Worm (Caenorhabditis elegans) whole organism, L4/young adult: ENCODE measurements around the gene ins-4.
"Not testable (repeated sequence)": the region's sequence is repeated elsewhere in the genome, so short reads cannot be mapped to it uniquely, and the experiment has no call there.

Experiments
- W03F9.2 ChIP-seq: fragments of 150-350 bp; optimal IDR thresholded peaks from 2 replicates; lab custom pipeline; 2014; ENCODE audit warnings: missing biosample characterization, missing genetic modification characterization
- dao-5 ChIP-seq: sonication (generic microtip); optimal IDR thresholded peaks from 2 replicates; lab custom pipeline; 2016; ENCODE audit warnings: missing genotype, missing genetic modification characterization, moderate library complexity, missing compliant biosample characterization
- him-1 ChIP-seq: sonication (generic microtip); optimal IDR thresholded peaks from 2 replicates; lab custom pipeline; 2016; ENCODE audit warnings: missing genotype, missing genetic modification reagents, missing genetic modification characterization, missing compliant biosample characterization

ins-4 gene

ce11 chrII:5968037-5968436 is 28.1 kb upstream of the ins-4 start, which contains the start of gene B0034.1:
Gene B0034.1, plus strand, starts transcription at chrII:5968337.
- TF ChIP-seq dao-5 (tag; lab: Kevin White, UChicago) (no peak), him-1 (tag; lab: Kevin White, UChicago) (no peak), W03F9.2 (tag; lab: Kevin White, UChicago) (no peak)

- TF ChIP-seq dao-5 (tag; lab: Kevin White, UChicago) (no peak), W03F9.2 (tag; lab: Kevin White, UChicago) (no peak), him-1 (tag; lab: Kevin White, UChicago) (no peak)
Observed at ce11 chrII:5969303-5969702, 26.9 kb upstream of the ins-4 start, which contains the start of gene B0034.4. Gene B0034.4, minus strand, starts transcription at chrII:5969531.

- TF ChIP-seq dao-5 (tag; lab: Kevin White, UChicago) (no peak), him-1 (tag; lab: Kevin White, UChicago) (no peak), W03F9.2 (tag; lab: Kevin White, UChicago) (no peak)
Observed at ce11 chrII:5974878-5975277, 21.3 kb upstream of the ins-4 start, which contains the start of gene B0034.5. Gene B0034.5, minus strand, starts transcription at chrII:5974978.

- no peak for TF ChIP-seq W03F9.2 (tag; lab: Kevin White, UChicago)
Observed at ce11 chrII:5988224-5988623, 7.9 kb upstream of the ins-4 start, which contains the start of gene ins-2. Gene ins-2, plus strand, starts transcription at chrII:5988524.

ce11 chrII:5990668-5991067 is 5.5 kb upstream of the ins-4 start, which contains the start of gene ins-3:
Gene ins-3, minus strand, starts transcription at chrII:5990768.
- TF ChIP-seq dao-5 (tag; lab: Kevin White, UChicago), result no peak
- no peak for TF ChIP-seq W03F9.2 (tag; lab: Kevin White, UChicago)
- no peak for TF ChIP-seq him-1 (tag; lab: Kevin White, UChicago)

- TF ChIP-seq him-1 (tag; lab: Kevin White, UChicago), result no peak
- TF ChIP-seq dao-5 (tag; lab: Kevin White, UChicago), result no peak
- TF ChIP-seq W03F9.2 (tag; lab: Kevin White, UChicago), result no peak
Observed at ce11 chrII:5997257-5997656, 1.1 kb downstream of the ins-4 start, which contains the start of gene ins-5. Gene ins-5, plus strand, starts transcription at chrII:5997557.

- TF ChIP-seq dao-5 (tag; lab: Kevin White, UChicago), result no peak
- no peak for TF ChIP-seq W03F9.2 (tag; lab: Kevin White, UChicago)
- TF ChIP-seq him-1 (tag; lab: Kevin White, UChicago), result no peak
Observed at ce11 chrII:6000136-6000535, 4.0 kb downstream of the ins-4 start, which contains the start of gene ins-6. Gene ins-6, plus strand, starts transcription at chrII:6000436.

- no peak for TF ChIP-seq dao-5 (tag; lab: Kevin White, UChicago)
- no peak for TF ChIP-seq W03F9.2 (tag; lab: Kevin White, UChicago)
- TF ChIP-seq him-1 (tag; lab: Kevin White, UChicago), result no peak
Observed at ce11 chrII:6001004-6001403, 4.8 kb downstream of the ins-4 start.

- TF ChIP-seq W03F9.2, him-1, dao-5 (tag; lab: Kevin White, UChicago): not testable (repeated sequence)
Observed at ce11 chrII:6008887-6009286, 12.7 kb downstream of the ins-4 start, which contains the start of gene ZK84.4. Gene ZK84.4, minus strand, starts transcription at chrII:6008987.

- TF ChIP-seq him-1 (tag; lab: Kevin White, UChicago), result no peak
- TF ChIP-seq W03F9.2 (tag; lab: Kevin White, UChicago), result no peak
- TF ChIP-seq dao-5 (tag; lab: Kevin White, UChicago), result no peak
Observed at ce11 chrII:6010544-6010943, 14.4 kb downstream of the ins-4 start, which contains the start of gene ins-20. Gene ins-20, plus strand, starts transcription at chrII:6010844.

ce11 chrII:6014057-6014456 is 17.9 kb downstream of the ins-4 start, which contains the start of gene ZK84.2:
Gene ZK84.2, plus strand, starts transcription at chrII:6014357.
- TF ChIP-seq W03F9.2, him-1, dao-5 (tag; lab: Kevin White, UChicago): not testable (repeated sequence)

- no peak for TF ChIP-seq W03F9.2 (tag; lab: Kevin White, UChicago)
Observed at ce11 chrII:6016410-6016809, 20.2 kb downstream of the ins-4 start, which contains the start of gene ZK84.5. Gene ZK84.5, minus strand, starts transcription at chrII:6016510.

ce11 chrII:6020353-6020752 is 24.2 kb downstream of the ins-4 start, which contains the start of gene ZK84.1:
Gene ZK84.1, plus strand, starts transcription at chrII:6020653.
- no peak for TF ChIP-seq dao-5 (tag; lab: Kevin White, UChicago)
- no peak for TF ChIP-seq him-1 (tag; lab: Kevin White, UChicago)
- TF ChIP-seq W03F9.2 (tag; lab: Kevin White, UChicago), result no peak

- TF ChIP-seq dao-5 (tag; lab: Kevin White, UChicago) (no peak), him-1 (tag; lab: Kevin White, UChicago) (no peak), W03F9.2 (tag; lab: Kevin White, UChicago) (no peak)
Observed at ce11 chrII:6022596-6022995, 26.4 kb downstream of the ins-4 start.
